Worm (Caenorhabditis elegans) whole organism, L4 larva: Measurements from ENCODE around the gene T09A5.15.

ENCODE experiments used
- daf-8 ChIP-seq: fragments of 200-800 bp; sonication (Bioruptor generic); IDR thresholded peaks from 2 replicates; pipeline ENCODE4 v1.3.6; 2022; ENCODE audit warnings: missing genetic modification characterization, missing compliant biosample characterization
- egl-27 ChIP-seq: sonication (generic microtip); optimal IDR thresholded peaks from 3 replicates; lab custom pipeline; 2017; ENCODE audit warnings: missing biosample characterization, missing genetic modification reagents, missing genetic modification characterization
- snpc-4 ChIP-seq: fragments of 150-350 bp; optimal IDR thresholded peaks from 2 replicates; lab custom pipeline; 2014; ENCODE audit warnings: missing biosample characterization, missing genetic modification characterization

- TF ChIP-seq snpc-4 (tag; lab: Kevin White, UChicago) (no peak), egl-27 (tag; lab: Kevin White, UChicago) (no peak), daf-8 (no peak)
These were observed 4.1 kb upstream of the T09A5.15 start, which contains the start of gene T09A5.5 for ce11 chrII:7853679-7854078.
